Fruit fly (Drosophila melanogaster): ENCODE measurements around the gene CanA1.

Gene CanA1

DNA sequence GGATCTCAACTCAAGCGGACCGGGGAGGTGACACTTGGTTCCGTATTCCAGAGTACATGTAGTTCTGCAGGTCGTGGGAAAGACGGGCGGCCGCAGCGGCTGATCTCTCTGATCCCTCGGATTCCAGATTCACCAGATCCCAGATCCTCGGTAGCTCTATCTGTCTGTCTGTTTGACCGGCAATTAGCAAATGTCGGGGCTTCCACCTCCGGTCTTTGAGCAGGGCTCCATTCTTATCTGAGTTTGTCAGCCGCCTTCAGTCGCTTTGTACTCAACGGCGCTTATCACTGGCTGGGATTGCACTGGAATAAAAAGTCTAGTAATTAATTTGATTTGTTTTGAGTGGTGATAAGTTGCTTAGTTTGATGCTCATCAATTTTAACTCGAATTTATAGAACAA, 27.2 kb downstream of the CanA1 start (continued):
- no peak for TF ChIP-seq Met (GFP tag; optimal IDR thresholded peaks at IDR 0.05)
- no peak for TF ChIP-seq Hr4 (GFP tag; optimal IDR thresholded peaks at IDR 0.05)
- TF ChIP-seq CG6276 (GFP tag; optimal IDR thresholded peaks at IDR 0.05) = no peak
- no peak for TF ChIP-seq eg (GFP tag; IDR thresholded peaks at IDR 0.05)
- peak; percentile 28 for TF ChIP-seq lz (GFP tag; optimal IDR thresholded peaks at IDR 0.05)
- no peak for TF ChIP-seq Smox (GFP tag; optimal IDR thresholded peaks at IDR 0.05)
- TF ChIP-seq Gug (GFP tag; IDR thresholded peaks at IDR 0.05) = no peak
- no peak for TF ChIP-seq Sox102F (GFP tag; optimal IDR thresholded peaks at IDR 0.05)
- TF ChIP-seq salr (GFP tag; optimal IDR thresholded peaks at IDR 0.05) = no peak
- peak; percentile 32 for TF ChIP-seq Ets96B (tag; optimal IDR thresholded peaks at IDR 0.05)
- no peak for TF ChIP-seq CG10669 (GFP tag; optimal IDR thresholded peaks at IDR 0.05)
- no peak for TF ChIP-seq CG34406 (GFP tag; optimal IDR thresholded peaks at IDR 0.05)
- no peak for TF ChIP-seq CG11294 (GFP tag; IDR thresholded peaks at IDR 0.05)
- TF ChIP-seq Blimp-1 (GFP tag; optimal IDR thresholded peaks at IDR 0.05) = no peak
- TF ChIP-seq CG4318 (GFP tag; optimal IDR thresholded peaks at IDR 0.05) = no peak
- TF ChIP-seq esn (GFP tag; optimal IDR thresholded peaks at IDR 0.05) = no peak
- TF ChIP-seq CG10631 (GFP tag; optimal IDR thresholded peaks at IDR 0.05) = peak; percentile 17
- no peak for TF ChIP-seq Lpt (GFP tag; optimal IDR thresholded peaks at IDR 0.05)
- TF ChIP-seq fkh (GFP tag; optimal IDR thresholded peaks at IDR 0.05) = no peak
- TF ChIP-seq vri (GFP tag; optimal IDR thresholded peaks at IDR 0.05) = no peak
- no peak for TF ChIP-seq Hr38 (GFP tag; optimal IDR thresholded peaks at IDR 0.05)
- TF ChIP-seq CG9139 (GFP tag; optimal IDR thresholded peaks at IDR 0.05) = no peak
- no peak for TF ChIP-seq CG8319 (GFP tag; optimal IDR thresholded peaks at IDR 0.05)
- TF ChIP-seq Sox14 (GFP tag; optimal IDR thresholded peaks at IDR 0.05) = peak; percentile 24
- TF ChIP-seq fd85E (GFP tag; optimal IDR thresholded peaks at IDR 0.05) = no peak
- no peak for TF ChIP-seq CG16779 (tag; optimal IDR thresholded peaks at IDR 0.05)

DNA sequence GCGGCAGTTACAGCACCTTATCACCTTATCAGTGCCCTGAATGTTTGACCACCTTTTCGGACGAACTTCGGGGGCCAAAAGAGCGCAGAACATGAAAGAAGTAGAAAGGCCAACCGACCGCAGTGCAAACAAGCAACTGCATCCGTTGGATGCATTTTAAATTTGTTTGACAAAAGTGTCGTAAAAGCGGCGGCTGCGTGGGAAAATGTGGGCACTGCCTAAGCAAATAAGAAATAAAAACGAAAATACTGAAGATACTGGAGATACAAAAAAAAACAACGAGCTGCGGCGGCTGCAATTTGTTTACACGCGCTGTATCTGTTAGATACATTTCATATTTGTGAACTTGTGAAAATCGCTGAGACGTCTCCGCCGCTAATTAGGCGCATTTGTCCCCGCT, 31.6 kb downstream of the CanA1 start:
- TF ChIP-seq Lpt (GFP tag; optimal IDR thresholded peaks at IDR 0.05) (no peak), CG6163 (GFP tag; IDR thresholded peaks at IDR 0.05) (no peak), spab (GFP tag; optimal IDR thresholded peaks at IDR 0.05) (no peak), fkh (GFP tag; optimal IDR thresholded peaks at IDR 0.05) (peak; percentile 58), OdsH (GFP tag; optimal IDR thresholded peaks at IDR 0.05) (no peak), fd85E (GFP tag; optimal IDR thresholded peaks at IDR 0.05) (no peak)

DNA sequence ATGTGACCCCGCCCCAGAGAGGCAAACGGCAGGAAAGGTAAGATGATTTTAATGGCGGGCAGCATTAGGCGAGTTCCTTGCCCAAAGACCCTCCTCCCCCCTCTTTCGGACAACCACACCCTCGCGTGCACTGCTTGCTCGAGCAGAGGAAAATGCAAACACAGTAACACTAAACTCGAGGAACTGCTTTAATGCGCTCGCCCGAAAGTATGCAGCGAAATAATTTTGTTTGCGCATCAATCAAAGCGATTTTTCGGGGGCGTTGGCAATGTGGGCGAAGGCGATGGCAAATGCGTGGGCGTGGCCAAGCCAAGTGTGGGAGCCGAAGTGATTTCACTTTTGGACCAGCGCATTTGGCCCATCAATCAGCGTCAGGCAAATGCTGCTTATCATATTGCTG, 47.2 kb downstream of the CanA1 start:
- no peak for TF ChIP-seq Blimp-1 (GFP tag; optimal IDR thresholded peaks at IDR 0.05)
- TF ChIP-seq CG16779 (tag; optimal IDR thresholded peaks at IDR 0.05) = no peak
- TF ChIP-seq Met (GFP tag; optimal IDR thresholded peaks at IDR 0.05) = no peak
- TF ChIP-seq CG6854 (GFP tag; optimal IDR thresholded peaks at IDR 0.05) = no peak
- TF ChIP-seq CG32006 (GFP tag; optimal IDR thresholded peaks at IDR 0.05) = peak; percentile 9
- no peak for TF ChIP-seq fd59A (GFP tag; optimal IDR thresholded peaks at IDR 0.05)
- TF ChIP-seq CG6163 (GFP tag; IDR thresholded peaks at IDR 0.05) = 0 out of 3 replicates have a peak, but pooled peaks have one; percentile 9
- no peak for TF ChIP-seq Lpt (GFP tag; optimal IDR thresholded peaks at IDR 0.05)
- no peak for TF ChIP-seq CG3032 (tag; optimal IDR thresholded peaks at IDR 0.05)
- no peak for TF ChIP-seq svp (GFP tag)
- TF ChIP-seq CG11294 (GFP tag; IDR thresholded peaks at IDR 0.05) = peak; percentile 8; the same call in 1 of the 2 replicates
- no peak for TF ChIP-seq Sox14 (GFP tag; optimal IDR thresholded peaks at IDR 0.05)
- peak; percentile 15; the same call in 1 of the 3 replicates for TF ChIP-seq eg (GFP tag; IDR thresholded peaks at IDR 0.05)
- no peak for TF ChIP-seq Sox102F (GFP tag; optimal IDR thresholded peaks at IDR 0.05)
- TF ChIP-seq acj6 (GFP tag; optimal IDR thresholded peaks at IDR 0.05) = no peak
- no peak for TF ChIP-seq ss (GFP tag; optimal IDR thresholded peaks at IDR 0.05)
- TF ChIP-seq fkh (GFP tag; optimal IDR thresholded peaks at IDR 0.05) = peak; percentile 46
- TF ChIP-seq Eip78C (GFP tag) = peak; percentile 19
- TF ChIP-seq CG31627 (GFP tag; optimal IDR thresholded peaks at IDR 0.05) = peak; percentile 1
- no peak for TF ChIP-seq CG6792 (GFP tag; optimal IDR thresholded peaks at IDR 0.05)
- TF ChIP-seq CG4318 (GFP tag; optimal IDR thresholded peaks at IDR 0.05) = no peak
- no peak for TF ChIP-seq net (GFP tag; optimal IDR thresholded peaks at IDR 0.05)
- TF ChIP-seq topi (GFP tag; optimal IDR thresholded peaks at IDR 0.05) = no peak
